Worm (Caenorhabditis elegans): ENCODE data around the gene ire-1.

DNA sequence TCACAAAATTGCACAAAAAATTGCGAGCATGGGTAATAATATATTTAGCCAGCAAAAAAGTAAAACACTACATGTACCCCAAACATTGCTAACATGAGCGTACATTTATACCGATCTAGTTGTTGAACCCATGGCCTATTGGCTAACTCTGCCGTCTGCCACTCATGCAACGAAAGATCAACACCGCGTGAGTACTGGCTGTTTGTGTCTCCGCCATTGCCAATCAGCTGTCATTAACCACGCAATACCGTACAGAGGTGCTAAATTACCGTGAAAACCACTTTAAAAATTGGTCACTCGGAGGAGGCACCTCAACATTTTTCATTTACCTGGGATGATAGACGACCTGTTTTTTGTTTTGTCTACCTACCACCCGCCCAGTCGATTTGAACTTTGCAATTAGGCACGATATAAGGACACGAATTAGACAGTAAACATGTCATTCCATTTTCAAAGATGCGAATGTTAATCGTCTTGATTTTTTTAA is 49.3 kb downstream of the ire-1 start, which contains the start of gene K02C4.2:
- TF ChIP-seq cebp-1 (GFP tag; IDR thresholded peaks at IDR 0.05), result 0 out of 2 replicates have a peak, but pooled peaks have one; percentile 27
- peak; percentile 71 for TF ChIP-seq cebp-1 (tag; optimal IDR thresholded peaks at IDR 0.05)
- TF ChIP-seq efl-1 (GFP tag; optimal IDR thresholded peaks at IDR 0.05), result no peak
- peak; percentile 83 for TF ChIP-seq ztf-18 (tag; optimal IDR thresholded peaks at IDR 0.05)
- peak; percentile 77 for TF ChIP-seq rcor-1 (GFP tag; IDR thresholded peaks at IDR 0.05)
- no peak for TF ChIP-seq F57A8.1 (GFP tag; optimal IDR thresholded peaks at IDR 0.05)
- no peak for TF ChIP-seq nfya-2 (GFP tag; IDR thresholded peaks at IDR 0.05)
- TF ChIP-seq B0336.3 (GFP tag; IDR thresholded peaks at IDR 0.05), result peak; percentile 67
- peak; percentile 57; the same call in 1 of the 2 replicates for TF ChIP-seq ceh-40 (GFP tag; IDR thresholded peaks at IDR 0.05)
- TF ChIP-seq unc-62 (GFP tag; optimal IDR thresholded peaks at IDR 0.05), result no peak

All from whole organism, young adult.